Worm (Caenorhabditis elegans): Measurements from ENCODE around the gene C39E9.8.

C39E9.8 gene

ce11 chrIV:13080861-13081260 is 1.6 kb downstream of the C39E9.8 start:
- TF ChIP-seq nhr-25 (tag; optimal IDR thresholded peaks at IDR 0.05) (peak; percentile 7), nhr-77 (tag; optimal IDR thresholded peaks at IDR 0.05) (no peak), pqm-1 (tag; optimal IDR thresholded peaks at IDR 0.05) (no peak)

- TF ChIP-seq ama-1 (optimal IDR thresholded peaks at IDR 0.05), result peak; percentile 61
- no peak for TF ChIP-seq nhr-67 (tag; optimal IDR thresholded peaks at IDR 0.05)
- peak; percentile 38 for TF ChIP-seq nhr-25 (tag; optimal IDR thresholded peaks at IDR 0.05)
- TF ChIP-seq nhr-23 (tag; optimal IDR thresholded peaks at IDR 0.05), result peak; percentile 6
Observed at ce11 chrIV:13082106-13082505, 2.9 kb downstream of the C39E9.8 start.

ce11 chrIV:13082836-13083763 is 3.9 kb downstream of the C39E9.8 start:
- no peak for TF ChIP-seq hmg-11 (tag; optimal IDR thresholded peaks at IDR 0.05)
- peak; percentile 45 for TF ChIP-seq lsy-12 (tag; optimal IDR thresholded peaks at IDR 0.05)
- TF ChIP-seq nhr-11 (tag; optimal IDR thresholded peaks at IDR 0.05), result no peak
- no peak for TF ChIP-seq nhr-77 (tag; optimal IDR thresholded peaks at IDR 0.05)
- TF ChIP-seq lin-15B (tag; optimal IDR thresholded peaks at IDR 0.05), result no peak
- no peak for TF ChIP-seq nhr-67 (tag; optimal IDR thresholded peaks at IDR 0.05)
- no peak for TF ChIP-seq eor-1 (tag; optimal IDR thresholded peaks at IDR 0.05)
- TF ChIP-seq daf-12 (tag; optimal IDR thresholded peaks at IDR 0.05), result no peak
- peak; percentile 24 for TF ChIP-seq pha-4 (tag; optimal IDR thresholded peaks at IDR 0.05)
- TF ChIP-seq R02D3.7 (tag; optimal IDR thresholded peaks at IDR 0.05), result no peak
- TF ChIP-seq fkh-2 (tag; optimal IDR thresholded peaks at IDR 0.05), result no peak
- TF ChIP-seq fos-1 (tag; optimal IDR thresholded peaks at IDR 0.05), result no peak
- TF ChIP-seq egl-27 (tag; optimal IDR thresholded peaks at IDR 0.05), result no peak
- no peak for TF ChIP-seq tbx-2 (tag; optimal IDR thresholded peaks at IDR 0.05)
- no peak for TF ChIP-seq lin-39 (tag; optimal IDR thresholded peaks at IDR 0.05)
- peak; percentile 3 for TF ChIP-seq nhr-25 (tag; optimal IDR thresholded peaks at IDR 0.05)
- no peak for TF ChIP-seq ceh-16 (tag; optimal IDR thresholded peaks at IDR 0.05)
- TF ChIP-seq unc-39 (tag; optimal IDR thresholded peaks at IDR 0.05), result no peak
- TF ChIP-seq zag-1 (tag; optimal IDR thresholded peaks at IDR 0.05), result no peak
- TF ChIP-seq nhr-23 (tag; optimal IDR thresholded peaks at IDR 0.05), result no peak
- no peak for TF ChIP-seq ceh-9 (tag; optimal IDR thresholded peaks at IDR 0.05)
- no peak for TF ChIP-seq mml-1 (tag; optimal IDR thresholded peaks at IDR 0.05)
- no peak for TF ChIP-seq ceh-82 (tag; optimal IDR thresholded peaks at IDR 0.05)
- no peak for TF ChIP-seq egl-5 (tag; optimal IDR thresholded peaks at IDR 0.05)
- TF ChIP-seq elt-3 (tag; optimal IDR thresholded peaks at IDR 0.05), result peak in 1 of 3 experiments; percentile 38
- no peak for TF ChIP-seq skn-1 (tag; optimal IDR thresholded peaks at IDR 0.05)
- no peak for TF ChIP-seq fkh-10 (GFP tag; optimal IDR thresholded peaks at IDR 0.05)
- peak; percentile 55 for TF ChIP-seq ztf-4 (tag; optimal IDR thresholded peaks at IDR 0.05)
- TF ChIP-seq ama-1 (optimal IDR thresholded peaks at IDR 0.05), result peak; percentile 86
- TF ChIP-seq pqm-1 (tag; optimal IDR thresholded peaks at IDR 0.05), result no peak
- peak; percentile 82 for TF ChIP-seq nhr-43 (tag; optimal IDR thresholded peaks at IDR 0.05; ENCODE audit: poor library complexity, severe bottlenecking)
- no peak for TF ChIP-seq sea-2 (GFP tag; optimal IDR thresholded peaks at IDR 0.05)
- TF ChIP-seq nhr-76 (tag; optimal IDR thresholded peaks at IDR 0.05), result no peak
- no peak for TF ChIP-seq mdl-1 (tag; optimal IDR thresholded peaks at IDR 0.05)
- no peak for TF ChIP-seq nhr-237 (tag; optimal IDR thresholded peaks at IDR 0.05)
- no peak for TF ChIP-seq elt-1 (tag; optimal IDR thresholded peaks at IDR 0.05)
- TF ChIP-seq unc-62 (GFP tag; optimal IDR thresholded peaks at IDR 0.05), result no peak
- no peak for TF ChIP-seq nfya-1 (tag; optimal IDR thresholded peaks at IDR 0.05; ENCODE audit: insufficient read depth)
- no peak for TF ChIP-seq jun-1 (tag; optimal IDR thresholded peaks at IDR 0.05)
- TF ChIP-seq snpc-4 (tag; optimal IDR thresholded peaks at IDR 0.05), result no peak
